Worm (Caenorhabditis elegans): ENCODE results near the gene wnk-1.
A peak's percentile ranks its signal among the peaks of the same experiment; 100 is the strongest.

- no peak for TF ChIP-seq nhr-25 (tag; optimal IDR thresholded peaks at IDR 0.05; ENCODE audit: borderline replicate concordance, insufficient read depth)
- peak in 1 of 2 experiments; percentile 7 for TF ChIP-seq mdl-1 (tag; optimal IDR thresholded peaks at IDR 0.05)
- TF ChIP-seq lir-3 (tag; optimal IDR thresholded peaks at IDR 0.05): no peak
- TF ChIP-seq unc-62 (GFP tag; optimal IDR thresholded peaks at IDR 0.05 in 1 of 2): no peak
- no peak for TF ChIP-seq unc-62 (tag; optimal IDR thresholded peaks at IDR 0.05)
- no peak for TF ChIP-seq lin-39 (tag; optimal IDR thresholded peaks at IDR 0.05)
- no peak for TF ChIP-seq pqm-1 (tag; optimal IDR thresholded peaks at IDR 0.05)
- no peak for TF ChIP-seq tag-97 (GFP tag; IDR thresholded peaks at IDR 0.05)
- TF ChIP-seq dpl-1 (GFP tag; optimal IDR thresholded peaks at IDR 0.05): no peak
- TF ChIP-seq egl-43 (GFP tag; IDR thresholded peaks at IDR 0.05): no peak
- TF ChIP-seq zag-1 (tag; optimal IDR thresholded peaks at IDR 0.05): no peak
These were observed 560 bp upstream of the wnk-1 start for ce11 chrIV:9199148-9199938.
